Worm (Caenorhabditis elegans): ENCODE results near the gene mrps-14.

DNA sequence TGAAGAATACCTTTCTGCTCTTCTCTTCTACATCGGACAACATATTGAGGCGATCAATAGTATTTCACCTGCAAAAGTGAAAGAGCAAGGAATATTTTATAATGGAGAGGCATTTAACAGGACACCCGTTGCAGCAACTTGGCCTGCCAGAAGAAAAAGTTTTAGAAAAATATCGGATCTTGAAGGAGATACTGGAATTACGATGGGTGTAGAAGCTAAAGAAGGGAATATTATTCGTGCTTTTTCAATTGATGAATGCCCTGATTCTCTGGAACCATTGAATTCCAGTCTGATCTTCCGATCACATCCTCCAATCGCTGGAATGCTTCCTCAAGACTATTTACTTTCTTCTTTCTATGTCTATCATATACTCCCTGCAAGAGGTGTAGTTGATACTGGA is 19.0 kb upstream of the mrps-14 start:
- no peak for TF ChIP-seq ama-1 (optimal IDR thresholded peaks at IDR 0.05)
- TF ChIP-seq nhr-11 (tag; optimal IDR thresholded peaks at IDR 0.05), result no peak
- no peak for TF ChIP-seq pha-4 (tag; optimal IDR thresholded peaks at IDR 0.05)
- no peak for TF ChIP-seq ceh-6 (GFP tag; optimal IDR thresholded peaks at IDR 0.05)
- no peak for TF ChIP-seq syd-9 (tag; optimal IDR thresholded peaks at IDR 0.05)
- TF ChIP-seq hlh-30 (tag; optimal IDR thresholded peaks at IDR 0.05; ENCODE audit: insufficient read depth), result no peak
- TF ChIP-seq dve-1 (tag; optimal IDR thresholded peaks at IDR 0.05), result no peak
- no peak for TF ChIP-seq nfya-1 (tag; optimal IDR thresholded peaks at IDR 0.05)
- TF ChIP-seq ceh-2 (tag; optimal IDR thresholded peaks at IDR 0.05), result no peak
- no peak for TF ChIP-seq ceh-9 (tag; optimal IDR thresholded peaks at IDR 0.05)
